Worm (Caenorhabditis elegans): ENCODE data around the gene C28H8.7.

Gene C28H8.7

ce11 chrIII:5902558-5902957 is 15.8 kb upstream of the C28H8.7 start:
- TF ChIP-seq aly-2 (tag; optimal IDR thresholded peaks at IDR 0.05) (no peak), lin-14 (GFP tag; optimal IDR thresholded peaks at IDR 0.05) (peak; percentile 54)

DNA sequence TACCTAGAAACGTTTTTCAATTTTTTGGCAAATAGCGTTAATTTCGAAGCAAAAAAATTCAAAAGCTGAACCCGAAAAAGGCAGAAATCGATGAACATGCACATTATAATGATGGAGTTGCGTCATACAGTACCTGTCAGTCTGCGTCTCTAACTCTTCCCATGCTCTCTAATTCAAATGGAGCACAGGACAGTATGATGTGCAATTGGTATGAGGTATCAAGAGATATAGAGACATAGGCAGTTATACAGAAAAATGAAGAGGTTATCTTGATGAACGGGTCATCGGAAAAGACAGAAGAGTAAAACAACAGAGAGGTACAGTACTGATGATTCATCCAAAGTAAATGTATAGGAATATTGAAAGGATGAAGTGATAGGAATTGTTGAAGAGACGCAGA is 13.9 kb upstream of the C28H8.7 start:
- TF ChIP-seq efl-1 (optimal IDR thresholded peaks at IDR 0.05) = no peak
- peak in 1 of 2 experiments; percentile 87 for TF ChIP-seq efl-1 (GFP tag; optimal IDR thresholded peaks at IDR 0.05 in 1 of 2)
- no peak for TF ChIP-seq nhr-28 (tag; optimal IDR thresholded peaks at IDR 0.05)

DNA sequence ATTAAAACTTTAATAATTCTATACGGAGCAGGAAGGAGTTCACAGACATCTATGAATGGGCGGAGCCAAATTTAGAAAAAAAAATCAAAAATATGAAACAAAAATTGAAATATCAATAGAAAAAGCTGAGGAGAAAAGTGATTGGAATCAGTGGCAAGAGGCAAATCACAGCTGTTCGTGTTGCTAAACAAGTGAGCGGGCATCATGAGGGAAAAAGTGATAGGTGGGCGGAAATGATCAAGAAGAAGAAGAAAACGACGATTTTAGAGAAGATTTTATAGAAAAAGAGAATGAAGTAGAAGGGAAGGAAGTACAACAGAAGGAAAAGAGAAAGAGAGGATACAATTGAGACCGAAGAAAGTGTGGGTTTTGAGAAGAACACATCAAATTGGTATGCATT is 11.8 kb upstream of the C28H8.7 start:
- TF ChIP-seq fos-1 (tag; optimal IDR thresholded peaks at IDR 0.05) (no peak), lin-35 (GFP tag; optimal IDR thresholded peaks at IDR 0.05) (no peak), dpl-1 (GFP tag; optimal IDR thresholded peaks at IDR 0.05) (no peak), pag-3 (tag; optimal IDR thresholded peaks at IDR 0.05; ENCODE audit: borderline replicate concordance, insufficient read depth) (no peak), nhr-90 (tag; optimal IDR thresholded peaks at IDR 0.05; ENCODE audit: poor library complexity) (no peak), lsy-2 (tag; optimal IDR thresholded peaks at IDR 0.05) (peak in 1 of 2 experiments; percentile 7), nhr-77 (tag; optimal IDR thresholded peaks at IDR 0.05) (no peak), lir-3 (tag; optimal IDR thresholded peaks at IDR 0.05; ENCODE audit: poor library complexity) (no peak), unc-130 (tag; optimal IDR thresholded peaks at IDR 0.05) (peak; percentile 27), ztf-11 (tag; optimal IDR thresholded peaks at IDR 0.05) (no peak), fkh-4 (tag; optimal IDR thresholded peaks at IDR 0.05; ENCODE audit: borderline replicate concordance) (no peak), sptf-1 (tag; optimal IDR thresholded peaks at IDR 0.05) (no peak), nhr-85 (tag) (no peak), unc-30 (tag; optimal IDR thresholded peaks at IDR 0.05) (no peak), ceh-82 (tag; optimal IDR thresholded peaks at IDR 0.05) (no peak), snu-23 (GFP tag; optimal IDR thresholded peaks at IDR 0.05) (peak; percentile 18), isw-1 (GFP tag; IDR thresholded peaks at IDR 0.05) (no peak), nhr-71 (tag; optimal IDR thresholded peaks at IDR 0.05) (peak; percentile 30), snpc-4 (tag; optimal IDR thresholded peaks at IDR 0.05) (no peak), nhr-237 (tag; optimal IDR thresholded peaks at IDR 0.05) (no peak), aly-2 (tag; optimal IDR thresholded peaks at IDR 0.05) (no peak), irx-1 (tag; optimal IDR thresholded peaks at IDR 0.05) (no peak), C34B4.2 (tag; optimal IDR thresholded peaks at IDR 0.05) (no peak), egl-27 (tag; optimal IDR thresholded peaks at IDR 0.05) (no peak), rnt-1 (tag; optimal IDR thresholded peaks at IDR 0.05) (peak; percentile 37), efl-1 (optimal IDR thresholded peaks at IDR 0.05) (peak in 1 of 2 experiments; percentile 2), efl-1 (GFP tag; optimal IDR thresholded peaks at IDR 0.05 in 1 of 2) (no peak), lin-14 (GFP tag; optimal IDR thresholded peaks at IDR 0.05) (peak; percentile 74), ets-5 (GFP tag; IDR thresholded peaks at IDR 0.05) (no peak), pax-3 (tag; optimal IDR thresholded peaks at IDR 0.05) (no peak), F16B12.6 (tag; optimal IDR thresholded peaks at IDR 0.05) (no peak), blmp-1 (tag; optimal IDR thresholded peaks at IDR 0.05) (peak; percentile 64), efl-3 (GFP tag; optimal IDR thresholded peaks at IDR 0.05) (no peak), sup-37 (GFP tag; optimal IDR thresholded peaks at IDR 0.05) (no peak), nhr-84 (tag; optimal IDR thresholded peaks at IDR 0.05) (no peak), fkh-10 (GFP tag; optimal IDR thresholded peaks at IDR 0.05) (no peak), zip-4 (GFP tag; optimal IDR thresholded peaks at IDR 0.05) (no peak)

ce11 chrIII:5897468-5897867 is 10.7 kb upstream of the C28H8.7 start:
- TF ChIP-seq mep-1 (tag; optimal IDR thresholded peaks at IDR 0.05) = no peak
- TF ChIP-seq C04F5.9 (tag; optimal IDR thresholded peaks at IDR 0.05) = no peak
- TF ChIP-seq lin-39 (tag; optimal IDR thresholded peaks at IDR 0.05) = no peak
- peak in 1 of 2 experiments; percentile 27 for TF ChIP-seq lsy-2 (tag; optimal IDR thresholded peaks at IDR 0.05)
- peak; percentile 60 for TF ChIP-seq lin-14 (GFP tag; optimal IDR thresholded peaks at IDR 0.05)
- no peak for TF ChIP-seq Y116A8C.19 (tag; optimal IDR thresholded peaks at IDR 0.05; ENCODE audit: borderline replicate concordance)
- no peak for TF ChIP-seq xbp-1 (tag; optimal IDR thresholded peaks at IDR 0.05)
- peak; percentile 19 to 50 (median 22) for TF ChIP-seq dpl-1 (GFP tag; optimal IDR thresholded peaks at IDR 0.05)
- no peak for TF ChIP-seq isw-1 (GFP tag; IDR thresholded peaks at IDR 0.05)
- TF ChIP-seq efl-1 (optimal IDR thresholded peaks at IDR 0.05) = peak; percentile 4 to 12
- TF ChIP-seq efl-1 (GFP tag; optimal IDR thresholded peaks at IDR 0.05 in 1 of 2) = peak in 1 of 2 experiments; percentile 11
- TF ChIP-seq ztf-4 (tag; optimal IDR thresholded peaks at IDR 0.05) = no peak
- no peak for TF ChIP-seq aha-1 (tag; optimal IDR thresholded peaks at IDR 0.05)
- no peak for TF ChIP-seq nhr-12 (tag; optimal IDR thresholded peaks at IDR 0.05)
- peak; percentile 8 for TF ChIP-seq blmp-1 (tag; optimal IDR thresholded peaks at IDR 0.05)
- peak; percentile 22 for TF ChIP-seq nhr-71 (tag; optimal IDR thresholded peaks at IDR 0.05)
- TF ChIP-seq ceh-63 (GFP tag; optimal IDR thresholded peaks at IDR 0.05) = no peak
- peak; percentile 28 for TF ChIP-seq snu-23 (GFP tag; optimal IDR thresholded peaks at IDR 0.05)
- TF ChIP-seq unc-130 (tag; optimal IDR thresholded peaks at IDR 0.05) = no peak
